Worm (Caenorhabditis elegans) whole organism, early embryonic: ENCODE measurements around the gene ZK813.1.

Experiments used
- ama-1 ChIP-seq: fragments of 150-350 bp; optimal IDR thresholded peaks from 2 replicates; lab custom pipeline; 2014
- ceh-36 ChIP-seq: sonication (generic microtip); optimal IDR thresholded peaks from 2 replicates; lab custom pipeline; 2016; ENCODE audit warnings: missing genetic modification characterization, inconsistent platforms, missing compliant biosample characterization

DNA sequence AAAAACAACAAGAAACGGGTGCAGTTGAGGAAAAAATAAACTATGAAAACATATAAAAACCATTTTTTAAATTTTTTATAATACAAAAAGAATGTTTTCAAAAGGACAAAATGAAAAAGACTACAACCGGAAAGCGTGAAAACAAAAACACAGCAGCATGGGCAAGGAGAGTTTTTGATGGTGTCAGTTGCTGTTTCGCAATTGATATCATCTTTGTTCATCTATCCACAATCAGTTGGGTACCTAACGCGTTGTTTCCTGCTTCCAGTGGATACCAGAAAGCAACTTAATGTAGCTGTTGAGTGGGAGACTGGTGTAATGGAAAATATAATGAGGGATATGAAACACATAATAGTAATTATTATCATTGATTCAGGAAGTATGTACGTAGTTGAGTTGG lies 6.3 kb upstream of the ZK813.1 start:
- TF ChIP-seq ama-1 (lab: Kevin White, UChicago) (no peak), ceh-36 (no peak)
